Worm (Caenorhabditis elegans) whole organism, L1 larva: ENCODE results near the gene nhr-46.

Experiments used
- aha-1 ChIP-seq: fragments of 150-350 bp; optimal IDR thresholded peaks from 2 replicates; lab custom pipeline; 2014; ENCODE audit warnings: missing biosample characterization, missing genetic modification characterization
- fkh-8 ChIP-seq: sonication (generic microtip); optimal IDR thresholded peaks from 2 replicates; lab custom pipeline; 2016; ENCODE audit warnings: mild to moderate bottlenecking, missing genetic modification characterization, missing compliant biosample characterization
- jun-1 ChIP-seq: fragments of 150-350 bp; optimal IDR thresholded peaks from 2 replicates; lab custom pipeline; 2014; ENCODE audit warnings: missing biosample characterization, missing genetic modification reagents, missing genetic modification characterization
- nhr-237 ChIP-seq: fragments of 150-350 bp; optimal IDR thresholded peaks from 2 replicates; lab custom pipeline; 2014; ENCODE audit warnings: missing biosample characterization, missing genetic modification characterization
- nhr-47 ChIP-seq: sonication (generic microtip); optimal IDR thresholded peaks from 2 replicates; lab custom pipeline; 2016; ENCODE audit warnings: mild to moderate bottlenecking, missing genetic modification characterization, moderate library complexity, missing compliant biosample characterization
- nhr-90 ChIP-seq: sonication (generic microtip); optimal IDR thresholded peaks from 2 replicates; lab custom pipeline; 2016; ENCODE audit warnings: mild to moderate bottlenecking, missing genetic modification characterization, missing compliant biosample characterization; ENCODE audit not compliant: poor library complexity
- unc-62 ChIP-seq: fragments of 150-350 bp; optimal IDR thresholded peaks from 2 replicates; lab custom pipeline; 2014; ENCODE audit warnings: missing biosample characterization, missing genetic modification reagents, missing genetic modification characterization
- unc-86 ChIP-seq: sonication (generic microtip); optimal IDR thresholded peaks from 2 replicates; lab custom pipeline; 2016; ENCODE audit warnings: missing genetic modification characterization, missing compliant biosample characterization

ce11 chrIV:5708796-5709195, 48.9 kb downstream of the nhr-46 start, which contains the start of gene C55C3.1:
- TF ChIP-seq unc-86 (tag; lab: Kevin White, UChicago): no peak
- no peak for TF ChIP-seq fkh-8 (tag; lab: Kevin White, UChicago)
- TF ChIP-seq aha-1: no peak
- no peak for TF ChIP-seq unc-62 (GFP tag; lab: Kevin White, UChicago)
- TF ChIP-seq jun-1 (tag; lab: Kevin White, UChicago): no peak
- TF ChIP-seq nhr-237 (tag; lab: Kevin White, UChicago): no peak
- TF ChIP-seq nhr-90: no peak
- no peak for TF ChIP-seq nhr-47 (tag; lab: Kevin White, UChicago)
